Worm (Caenorhabditis elegans): ENCODE data around the gene C29E4.11.
A peak's percentile ranks its signal among the peaks of the same experiment; 100 is the strongest.

ce11 chrIII:7940819-7941218 lies 17.1 kb downstream of the C29E4.11 start, which contains the start of gene C29E4.12:
- TF ChIP-seq mef-2 (tag; optimal IDR thresholded peaks at IDR 0.05) (no peak), nhr-71 (tag; optimal IDR thresholded peaks at IDR 0.05) (peak; percentile 82), grh-1 (GFP tag; IDR thresholded peaks at IDR 0.05) (peak; percentile 69), ces-1 (GFP tag; optimal IDR thresholded peaks at IDR 0.05) (no peak), zag-1 (tag; optimal IDR thresholded peaks at IDR 0.05) (no peak), egl-27 (tag; optimal IDR thresholded peaks at IDR 0.05) (no peak), blmp-1 (tag; optimal IDR thresholded peaks at IDR 0.05) (peak; percentile 51), elt-2 (tag; optimal IDR thresholded peaks at IDR 0.05) (peak; percentile 26), pax-3 (tag; optimal IDR thresholded peaks at IDR 0.05) (peak; percentile 65), ama-1 (optimal IDR thresholded peaks at IDR 0.05) (no peak), egl-13 (tag; optimal IDR thresholded peaks at IDR 0.05) (peak; percentile 26), nhr-85 (tag) (peak; percentile 86), ztf-4 (tag; optimal IDR thresholded peaks at IDR 0.05) (no peak), xbp-1 (tag; optimal IDR thresholded peaks at IDR 0.05) (peak; percentile 78)
